Worm (Caenorhabditis elegans): ENCODE measurements around the gene col-142.

ce11 chrV:6784853-6785492 lies 46.0 kb upstream of the col-142 start, which contains the start of the genes spn-4 and spe-39:
- TF ChIP-seq scrt-1 (GFP tag; IDR thresholded peaks at IDR 0.05) (no peak), pes-1 (GFP tag; IDR thresholded peaks at IDR 0.05) (no peak), ama-1 (optimal IDR thresholded peaks at IDR 0.05) (no peak), tbx-37 (GFP tag; conservative IDR thresholded peaks at IDR 0.05) (no peak), hnd-1 (tag; optimal IDR thresholded peaks at IDR 0.05) (no peak), hmg-4 (GFP tag; optimal IDR thresholded peaks at IDR 0.05) (no peak), hmbx-1 (tag; optimal IDR thresholded peaks at IDR 0.05) (no peak), flt-1 (GFP tag; IDR thresholded peaks at IDR 0.05) (no peak), F13C5.2 (tag; optimal IDR thresholded peaks at IDR 0.05) (peak; percentile 71), ceh-13 (GFP tag; optimal IDR thresholded peaks at IDR 0.05) (peak; percentile 3), tbx-11 (GFP tag; IDR thresholded peaks at IDR 0.05) (no peak)
